Fruit fly (Drosophila melanogaster): ENCODE results near the gene Dph2.

The Dph2 gene

DNA sequence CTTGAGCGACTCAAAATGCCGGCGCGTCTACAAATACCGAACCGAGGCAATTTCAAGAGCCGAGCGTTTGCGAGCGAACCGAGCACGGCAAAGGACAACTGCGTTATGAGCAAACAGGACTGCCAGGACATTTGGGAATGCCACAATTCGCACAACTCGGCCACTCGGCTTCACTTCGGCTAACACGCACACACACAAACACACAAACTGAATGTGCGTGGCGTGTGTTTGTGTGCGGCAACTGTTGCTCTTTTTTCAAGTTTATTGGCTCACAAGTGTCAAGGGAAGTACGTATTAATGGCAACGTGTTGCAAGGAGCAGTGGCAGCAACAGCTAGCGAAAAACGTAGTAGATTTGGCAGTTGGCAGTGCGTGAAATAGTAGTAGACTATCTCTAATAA lies 20.4 kb downstream of the Dph2 start (continued):
- TF ChIP-seq dm (GFP tag; optimal IDR thresholded peaks at IDR 0.05) (no peak), abd-A (tag; optimal IDR thresholded peaks at IDR 0.05) (peak; percentile 96), CG6654 (GFP tag; optimal IDR thresholded peaks at IDR 0.05) (no peak), Atf6 (GFP tag; IDR thresholded peaks at IDR 0.05) (no peak), Max (GFP tag; optimal IDR thresholded peaks at IDR 0.05) (no peak), Hsf (GFP tag; optimal IDR thresholded peaks at IDR 0.05) (no peak), ase (GFP tag; IDR thresholded peaks at IDR 0.05) (no peak), CG13894 (tag; optimal IDR thresholded peaks at IDR 0.05) (peak; percentile 29), CG9797 (GFP tag; optimal IDR thresholded peaks at IDR 0.05) (no peak), CG1792 (GFP tag; optimal IDR thresholded peaks at IDR 0.05) (no peak), sima (GFP tag; optimal IDR thresholded peaks at IDR 0.05) (no peak), Opbp (GFP tag; IDR thresholded peaks at IDR 0.05; ENCODE audit: partially characterized antibody) (no peak), CG18599 (GFP tag; optimal IDR thresholded peaks at IDR 0.05) (peak; percentile 9), CG12236 (GFP tag; optimal IDR thresholded peaks at IDR 0.05) (no peak), mirr (GFP tag; optimal IDR thresholded peaks at IDR 0.05) (no peak), CG30431 (GFP tag; optimal IDR thresholded peaks at IDR 0.05) (no peak)

- TF ChIP-seq ken (GFP tag; IDR thresholded peaks at IDR 0.05) (no peak), CG9876 (GFP tag; optimal IDR thresholded peaks at IDR 0.05) (no peak), Ets65A (GFP tag) (peak; percentile 91), sens (GFP tag) (peak; percentile 28), CG32532 (GFP tag; IDR thresholded peaks at IDR 0.05) (no peak)
Measured at dm6 chr3R:14864819-14865218, 28.9 kb downstream of the Dph2 start.

DNA sequence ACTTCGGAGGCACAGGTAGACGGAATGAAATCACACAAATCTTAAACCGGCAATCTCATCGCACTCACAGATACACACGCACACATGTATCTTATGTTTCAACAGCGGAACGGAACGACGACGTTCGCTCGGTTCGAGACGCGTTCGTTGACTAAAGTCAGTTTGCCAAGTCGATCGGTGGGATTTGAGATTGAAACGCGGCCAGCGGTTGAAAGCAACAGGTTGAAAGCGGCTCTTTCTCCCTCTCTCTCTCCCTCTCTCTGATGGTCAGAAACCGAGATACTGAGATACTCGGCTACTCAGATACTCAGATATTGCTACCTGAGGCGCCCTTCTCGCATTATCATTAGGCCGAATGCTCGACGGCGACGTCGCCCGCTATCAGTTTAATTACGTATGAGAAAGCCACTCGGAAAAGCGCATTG lies 40.0 kb downstream of the Dph2 start:
- TF ChIP-seq Atf-2 (GFP tag; optimal IDR thresholded peaks at IDR 0.05) (no peak), CG1792 (GFP tag; optimal IDR thresholded peaks at IDR 0.05) (no peak), dati (GFP tag; IDR thresholded peaks at IDR 0.05) (no peak), CG15479 (GFP tag; optimal IDR thresholded peaks at IDR 0.05) (peak; percentile 57), yki (optimal IDR thresholded peaks at IDR 0.05) (peak; percentile 35), Myb (GFP tag; optimal IDR thresholded peaks at IDR 0.05) (peak; percentile 20), fd64A (GFP tag; optimal IDR thresholded peaks at IDR 0.05) (peak; percentile 44), dmrt99B (tag; optimal IDR thresholded peaks at IDR 0.05) (peak; percentile 2), stc (GFP tag; IDR thresholded peaks at IDR 0.05) (peak; percentile 24; the same call in 1 of the 2 replicates), CG11723 (GFP tag; optimal IDR thresholded peaks at IDR 0.05) (peak; percentile 53), CG7556 (GFP tag; optimal IDR thresholded peaks at IDR 0.05) (peak; percentile 11), Hr39 (optimal IDR thresholded peaks at IDR 0.05) (no peak), CG8765 (GFP tag; IDR thresholded peaks at IDR 0.05) (no peak), CG33557 (GFP tag; optimal IDR thresholded peaks at IDR 0.05) (peak; percentile 25), NC2β (GFP tag; optimal IDR thresholded peaks at IDR 0.05) (no peak), CG2202 (tag; optimal IDR thresholded peaks at IDR 0.05) (peak; percentile 21), CG31388 (GFP tag; optimal IDR thresholded peaks at IDR 0.05) (no peak), Dek (tag; optimal IDR thresholded peaks at IDR 0.05) (no peak), chn (GFP tag; optimal IDR thresholded peaks at IDR 0.05) (peak; percentile 3), nmo (GFP tag; optimal IDR thresholded peaks at IDR 0.05) (no peak), gce (GFP tag; IDR thresholded peaks at IDR 0.05) (peak; percentile 66; the same call in 1 of the 3 replicates), CG9215 (GFP tag; IDR thresholded peaks at IDR 0.05) (no peak), bcd (GFP tag; optimal IDR thresholded peaks at IDR 0.05) (peak; percentile 36), run (tag; optimal IDR thresholded peaks at IDR 0.05) (no peak), CG14965 (GFP tag; optimal IDR thresholded peaks at IDR 0.05; ENCODE audit: borderline replicate concordance) (no peak), Rfx (GFP tag; IDR thresholded peaks at IDR 0.05) (peak; percentile 70), org-1 (GFP tag; optimal IDR thresholded peaks at IDR 0.05) (peak; percentile 9), CG8281 (tag; optimal IDR thresholded peaks at IDR 0.05) (no peak), HHEX (GFP tag; optimal IDR thresholded peaks at IDR 0.05) (peak; percentile 51), CG2129 (GFP tag; IDR thresholded peaks at IDR 0.05; ENCODE audit: partially characterized antibody) (no peak), gsb-n (tag; optimal IDR thresholded peaks at IDR 0.05) (peak; percentile 11)

Measured in whole organism, embryonic.